Worm (Caenorhabditis elegans) whole organism, L1 larva: ENCODE data around the gene ssq-3.

Experiments used
- C34B4.2 ChIP-seq: sonication (generic microtip); optimal IDR thresholded peaks from 2 replicates; lab custom pipeline; 2017; ENCODE audit warnings: mild to moderate bottlenecking, missing genetic modification characterization, missing compliant biosample characterization
- F16B12.6 ChIP-seq: fragments of 150-350 bp; optimal IDR thresholded peaks from 2 replicates; lab custom pipeline; 2014; ENCODE audit warnings: missing biosample characterization, missing genetic modification characterization
- Y116A8C.19 ChIP-seq: sonication (generic microtip); optimal IDR thresholded peaks from 2 replicates; lab custom pipeline; 2016; ENCODE audit warnings: missing compliant biosample characterization, missing genetic modification characterization, borderline replicate concordance
- aha-1 ChIP-seq: fragments of 150-350 bp; optimal IDR thresholded peaks from 2 replicates; lab custom pipeline; 2014; ENCODE audit warnings: missing biosample characterization, missing genetic modification characterization
- aly-2 ChIP-seq: fragments of 150-350 bp; optimal IDR thresholded peaks from 2 replicates; lab custom pipeline; 2014; ENCODE audit warnings: missing biosample characterization, missing genetic modification characterization
- blmp-1 ChIP-seq: fragments of 150-350 bp; optimal IDR thresholded peaks from 2 replicates; lab custom pipeline; 2014; ENCODE audit warnings: missing biosample characterization, missing genetic modification characterization
- ceh-82 ChIP-seq, 3 experiments: fragments of 150-350 bp in 1 of 3; sonication (generic microtip) in 2 of 3; optimal IDR thresholded peaks; 2 replicates each; lab custom pipeline; 2014 to 2017; ENCODE audit warnings: missing biosample characterization in 3 of 3, missing genetic modification characterization in 3 of 3
- ceh-90 ChIP-seq: sonication (generic microtip); optimal IDR thresholded peaks from 2 replicates; lab custom pipeline; 2016; ENCODE audit warnings: missing genetic modification characterization, missing compliant biosample characterization
- ces-1 ChIP-seq: fragments of 150-350 bp; optimal IDR thresholded peaks from 2 replicates; lab custom pipeline; 2014; ENCODE audit warnings: missing biosample characterization, missing genetic modification reagents, missing genetic modification characterization
- dpl-1 ChIP-seq, 3 experiments: fragments of 150-350 bp in 2 of 3; sonication (generic microtip) in 1 of 3; optimal IDR thresholded peaks; 2 replicates each; lab custom pipeline; 2014 to 2017; ENCODE audit warnings: missing biosample characterization in 3 of 3, missing genetic modification characterization in 3 of 3, missing genetic modification reagents in 3 of 3
- efl-3 ChIP-seq: fragments of 200-800 bp; sonication (Bioruptor generic); optimal IDR thresholded peaks from 2 replicates; lab custom pipeline; 2018; ENCODE audit warnings: mild to moderate bottlenecking, missing genetic modification characterization, missing compliant biosample characterization
- egl-13 ChIP-seq: sonication (generic microtip); optimal IDR thresholded peaks from 2 replicates; lab custom pipeline; 2016; ENCODE audit warnings: missing genotype, missing genetic modification reagents, missing genetic modification characterization, missing compliant biosample characterization
- egl-27 ChIP-seq, 2 experiments: fragments of 150-350 bp in 1 of 2; sonication (generic microtip); optimal IDR thresholded peaks; 3 replicates each; lab custom pipeline; 2017 to 2018; ENCODE audit warnings: missing biosample characterization in 2 of 2, missing genetic modification characterization in 2 of 2, missing genetic modification reagents in 2 of 2
- elt-3 ChIP-seq, 6 experiments: fragments of 150-350 bp in 1 of 6; sonication (generic microtip); optimal IDR thresholded peaks; 2 replicates each; lab custom pipeline; 2017 to 2018; ENCODE audit warnings: missing biosample characterization in 6 of 6, missing genetic modification characterization in 6 of 6, inconsistent platforms in 1 of 6
- fkh-10 ChIP-seq: sonication (generic microtip); optimal IDR thresholded peaks from 2 replicates; lab custom pipeline; 2017; ENCODE audit warnings: missing biosample characterization, missing genetic modification reagents, missing genetic modification characterization
- fos-1 ChIP-seq: fragments of 150-350 bp; optimal IDR thresholded peaks from 2 replicates; lab custom pipeline; 2014; ENCODE audit warnings: missing biosample characterization, missing genetic modification characterization
- hlh-4 ChIP-seq: sonication (generic microtip); optimal IDR thresholded peaks from 2 replicates; lab custom pipeline; 2016; ENCODE audit warnings: mild to moderate bottlenecking, missing genetic modification characterization, missing compliant biosample characterization
- jun-1 ChIP-seq: fragments of 150-350 bp; optimal IDR thresholded peaks from 2 replicates; lab custom pipeline; 2014; ENCODE audit warnings: missing biosample characterization, missing genetic modification reagents, missing genetic modification characterization
- lin-13 ChIP-seq: fragments of 150-350 bp; optimal IDR thresholded peaks from 2 replicates; lab custom pipeline; 2014; ENCODE audit warnings: missing biosample characterization, missing genetic modification reagents, missing genetic modification characterization
- lin-15B ChIP-seq: fragments of 150-350 bp; sonication (generic microtip); optimal IDR thresholded peaks from 3 replicates; lab custom pipeline; 2014; ENCODE audit warnings: missing biosample characterization, missing genetic modification characterization
- lin-35 ChIP-seq, 2 experiments: fragments of 150-350 bp; optimal IDR thresholded peaks; 2 replicates each; lab custom pipeline; 2014; ENCODE audit warnings: missing biosample characterization in 2 of 2, missing genetic modification characterization in 2 of 2, missing genetic modification reagents in 2 of 2
- lin-39 ChIP-seq: fragments of 150-350 bp; optimal IDR thresholded peaks from 2 replicates; lab custom pipeline; 2014; ENCODE audit warnings: missing biosample characterization, missing genetic modification reagents, missing genetic modification characterization
- lir-3 ChIP-seq: sonication (generic microtip); optimal IDR thresholded peaks from 2 replicates; lab custom pipeline; 2016; ENCODE audit warnings: mild to moderate bottlenecking, missing genetic modification characterization, moderate library complexity, missing compliant biosample characterization; ENCODE audit not compliant: poor library complexity
- mab-9 ChIP-seq: fragments of 200-800 bp; sonication (Bioruptor generic); IDR thresholded peaks from 2 replicates; pipeline ENCODE4 v1.3.6; 2022; ENCODE audit warnings: missing genetic modification reagents, missing genetic modification characterization, missing compliant biosample characterization
- mef-2 ChIP-seq: fragments of 150-350 bp; optimal IDR thresholded peaks from 2 replicates; lab custom pipeline; 2014; ENCODE audit warnings: missing biosample characterization, missing genetic modification characterization
- mep-1 ChIP-seq: fragments of 150-350 bp; optimal IDR thresholded peaks from 2 replicates; lab custom pipeline; 2014; ENCODE audit warnings: missing biosample characterization, missing genetic modification characterization
- nhr-19 ChIP-seq: fragments of 200-800 bp; sonication (Bioruptor generic); conservative IDR thresholded peaks from 2 replicates; pipeline ENCODE4 v1.3.6; 2022; ENCODE audit warnings: missing genetic modification characterization, missing compliant biosample characterization
- nhr-71 ChIP-seq: sonication (generic microtip); optimal IDR thresholded peaks from 2 replicates; lab custom pipeline; 2016; ENCODE audit warnings: mild to moderate bottlenecking, missing genetic modification characterization, moderate library complexity, missing compliant biosample characterization
- nhr-76 ChIP-seq: sonication (generic microtip); optimal IDR thresholded peaks from 2 replicates; lab custom pipeline; 2017; ENCODE audit warnings: missing biosample characterization, missing genetic modification characterization
- nhr-77 ChIP-seq: fragments of 150-350 bp; optimal IDR thresholded peaks from 2 replicates; lab custom pipeline; 2014; ENCODE audit warnings: missing biosample characterization, missing genetic modification characterization
- nhr-90 ChIP-seq: sonication (generic microtip); optimal IDR thresholded peaks from 2 replicates; lab custom pipeline; 2016; ENCODE audit warnings: mild to moderate bottlenecking, missing genetic modification characterization, missing compliant biosample characterization; ENCODE audit not compliant: poor library complexity
- pax-3 ChIP-seq: fragments of 200-800 bp; sonication (Bioruptor generic); optimal IDR thresholded peaks from 2 replicates; lab custom pipeline; 2018; ENCODE audit warnings: mild to moderate bottlenecking, missing genetic modification characterization, moderate library complexity, missing compliant biosample characterization
- pqm-1 ChIP-seq: sonication (generic microtip); optimal IDR thresholded peaks from 3 replicates; lab custom pipeline; 2017; ENCODE audit warnings: missing biosample characterization, missing genetic modification characterization
- rnt-1 ChIP-seq: sonication (generic microtip); optimal IDR thresholded peaks from 2 replicates; lab custom pipeline; 2016; ENCODE audit warnings: mild to moderate bottlenecking, missing genetic modification characterization, moderate library complexity, missing compliant biosample characterization
- skn-1 ChIP-seq: fragments of 150-350 bp; optimal IDR thresholded peaks from 2 replicates; lab custom pipeline; 2014; ENCODE audit warnings: missing biosample characterization, missing genetic modification characterization
- snu-23 ChIP-seq: sonication (generic microtip); optimal IDR thresholded peaks from 2 replicates; lab custom pipeline; 2016; ENCODE audit warnings: missing genetic modification characterization, missing compliant biosample characterization
- sptf-1 ChIP-seq: fragments of 150-350 bp; optimal IDR thresholded peaks from 2 replicates; lab custom pipeline; 2014; ENCODE audit warnings: missing biosample characterization, missing genetic modification characterization
- unc-30 ChIP-seq: sonication (generic microtip); optimal IDR thresholded peaks from 2 replicates; lab custom pipeline; 2017; ENCODE audit warnings: missing biosample characterization, missing genetic modification characterization
- unc-62 ChIP-seq: fragments of 150-350 bp; optimal IDR thresholded peaks from 2 replicates; lab custom pipeline; 2014; ENCODE audit warnings: missing biosample characterization, missing genetic modification reagents, missing genetic modification characterization
- unc-86 ChIP-seq: sonication (generic microtip); optimal IDR thresholded peaks from 2 replicates; lab custom pipeline; 2016; ENCODE audit warnings: missing genetic modification characterization, missing compliant biosample characterization
- unc-98 ChIP-seq: fragments of 200-800 bp; sonication (Bioruptor generic); IDR thresholded peaks from 2 replicates; pipeline ENCODE4 v1.3.6; 2022; ENCODE audit warnings: missing genetic modification characterization, missing compliant biosample characterization
- zag-1 ChIP-seq: fragments of 150-350 bp; optimal IDR thresholded peaks from 2 replicates; lab custom pipeline; 2014; ENCODE audit warnings: missing biosample characterization, missing genetic modification characterization
- zip-4 ChIP-seq: fragments of 200-800 bp; sonication (Bioruptor generic); optimal IDR thresholded peaks from 2 replicates; lab custom pipeline; 2018; ENCODE audit warnings: mild to moderate bottlenecking, missing genetic modification characterization, moderate library complexity, missing compliant biosample characterization

ssq-3 gene

DNA sequence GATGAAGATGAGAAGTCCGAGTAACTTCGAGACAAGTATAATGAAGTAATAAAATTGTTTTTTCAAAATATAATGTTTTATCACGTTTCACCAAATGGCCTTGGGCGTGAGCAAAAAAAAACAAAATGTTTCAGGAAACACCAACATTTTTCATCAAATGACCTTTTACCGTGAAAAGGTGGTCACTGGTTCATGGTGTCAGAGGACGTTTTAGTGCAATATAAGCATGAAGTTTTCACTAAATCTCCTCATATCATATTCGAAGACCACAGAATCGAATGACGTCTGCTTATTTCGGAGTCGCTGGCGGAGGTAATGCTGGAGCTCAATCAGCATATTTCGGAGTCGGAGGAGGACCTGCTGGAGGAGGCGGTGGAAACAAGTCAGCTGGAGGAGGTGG is at the start of gene ssq-3, which contains the start of gene ZC477.7:
TSS of gene ssq-3 (plus strand) at position 251 of the 400 bp plus-strand sequence.
TSS of gene ZC477.7 (minus strand) at position 101 of the 400 bp plus-strand sequence.
- TF ChIP-seq blmp-1 (tag; lab: Kevin White, UChicago) = no peak
- TF ChIP-seq nhr-90 (tag; lab: Kevin White, UChicago) = no peak
- no peak for TF ChIP-seq ceh-90 (tag; lab: Kevin White, UChicago)
- TF ChIP-seq nhr-71 = no peak
- no peak for TF ChIP-seq lin-35 (GFP tag; optimal IDR thresholded peaks at IDR 0.05; lab: Kevin White, UChicago)
- no peak for TF ChIP-seq unc-86 (tag; lab: Kevin White, UChicago)
- no peak for TF ChIP-seq Y116A8C.19 (tag; lab: Kevin White, UChicago)
- no peak for TF ChIP-seq elt-3 (tag; optimal IDR thresholded peaks at IDR 0.05; lab: Kevin White, UChicago)
- TF ChIP-seq lin-15B (tag; lab: Kevin White, UChicago) = no peak

DNA sequence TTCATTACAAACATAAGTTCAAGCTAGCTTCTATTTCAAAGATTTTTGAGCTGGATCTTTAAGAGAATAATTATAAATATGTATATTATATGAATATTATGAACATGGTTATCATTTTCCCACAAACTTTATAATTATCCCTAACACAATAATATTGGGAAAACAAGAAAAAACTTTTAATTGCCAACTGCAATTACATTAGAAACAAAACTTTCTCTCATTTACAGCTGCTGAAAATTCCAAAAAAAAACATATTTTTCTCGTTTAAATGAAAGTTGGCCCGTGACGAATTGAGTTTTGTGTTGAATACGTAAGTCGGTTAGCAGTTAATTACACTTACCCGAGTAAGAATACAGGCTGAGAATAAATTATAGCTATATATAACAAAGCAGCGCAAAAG is 48.7 kb upstream of the ssq-3 start:
- TF ChIP-seq aha-1 (tag; lab: Kevin White, UChicago) = no peak
- TF ChIP-seq dpl-1 (GFP tag; optimal IDR thresholded peaks at IDR 0.05; lab: Kevin White, UChicago) = no peak
- TF ChIP-seq sptf-1 = no peak
- TF ChIP-seq zag-1 = no peak
- no peak for TF ChIP-seq mab-9 (GFP tag; lab: Robert Waterston, UW)
- TF ChIP-seq aly-2 (tag; lab: Kevin White, UChicago) = no peak
- no peak for TF ChIP-seq lin-13 (GFP tag; lab: Kevin White, UChicago)
- no peak for TF ChIP-seq unc-62
- no peak for TF ChIP-seq nhr-71
- no peak for TF ChIP-seq Y116A8C.19 (tag; lab: Kevin White, UChicago)
- no peak for TF ChIP-seq rnt-1
- no peak for TF ChIP-seq blmp-1 (tag; lab: Kevin White, UChicago)
- TF ChIP-seq mef-2 = no peak
- no peak for TF ChIP-seq hlh-4 (tag; lab: Kevin White, UChicago)

DNA sequence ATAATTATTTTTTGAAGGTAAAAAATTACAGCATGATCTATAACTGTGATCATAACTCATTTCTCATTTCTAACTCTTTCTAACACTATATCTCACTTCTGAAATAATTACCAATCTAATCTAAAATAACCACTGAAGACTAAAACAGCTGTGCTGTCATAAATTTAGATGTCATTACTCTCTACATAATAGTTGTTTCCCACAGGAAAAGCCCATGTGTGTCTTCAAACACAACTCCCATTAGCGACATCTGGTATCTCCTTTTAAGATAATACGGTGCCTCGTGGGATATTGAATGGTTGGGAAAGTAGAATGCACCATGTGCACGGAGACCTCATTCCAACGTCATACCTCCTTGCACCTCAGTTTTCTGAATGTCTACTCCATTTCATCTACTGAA is 46.4 kb upstream of the ssq-3 start, which contains the start of gene Y43B11AL.1:
TSS of gene Y43B11AL.1 (plus strand) at position 301 of the 400 bp plus-strand sequence.
- TF ChIP-seq ces-1 (GFP tag; lab: Kevin White, UChicago) = no peak
- no peak for TF ChIP-seq ceh-82 (tag; optimal IDR thresholded peaks at IDR 0.05; lab: Kevin White, UChicago)
- TF ChIP-seq jun-1 (tag; lab: Kevin White, UChicago) = no peak
- no peak for TF ChIP-seq pax-3 (tag; lab: Kevin White, UChicago)
- no peak for TF ChIP-seq unc-98 (GFP tag; lab: Robert Waterston, UW)
- no peak for TF ChIP-seq Y116A8C.19 (tag; lab: Kevin White, UChicago)
- no peak for TF ChIP-seq C34B4.2
- TF ChIP-seq aha-1 (tag; lab: Kevin White, UChicago) = no peak
- no peak for TF ChIP-seq sptf-1
- no peak for TF ChIP-seq nhr-19 (GFP tag; lab: Robert Waterston, UW)
- TF ChIP-seq mep-1 (tag; lab: Kevin White, UChicago) = no peak
- no peak for TF ChIP-seq unc-30 (tag; lab: Kevin White, UChicago)

DNA sequence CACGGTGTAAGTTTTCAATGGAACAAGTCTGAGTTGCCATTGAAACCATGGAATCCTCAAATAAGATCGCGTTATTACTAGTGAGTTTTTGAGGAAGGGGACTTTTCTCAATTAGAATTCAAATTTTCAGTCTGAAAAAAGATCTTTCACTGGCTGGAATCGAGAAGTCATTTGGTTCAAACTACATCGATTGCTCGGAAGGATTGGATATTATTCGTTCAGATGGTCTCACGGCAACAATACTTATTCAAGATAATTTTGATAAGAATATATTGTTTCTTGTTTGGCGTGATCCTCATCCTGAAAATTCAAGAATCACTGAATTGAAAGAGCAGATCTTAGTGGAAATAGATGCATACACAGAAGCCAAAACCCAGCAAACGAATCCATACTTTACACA is 44.0 kb upstream of the ssq-3 start:
- no peak for TF ChIP-seq Y116A8C.19 (tag; lab: Kevin White, UChicago)
- TF ChIP-seq fkh-10 (GFP tag; lab: Kevin White, UChicago) = no peak
- no peak for TF ChIP-seq zip-4 (GFP tag; lab: Kevin White, UChicago)
- TF ChIP-seq lin-39 (tag; lab: Kevin White, UChicago) = no peak
- TF ChIP-seq nhr-76 = no peak
- TF ChIP-seq egl-13 (tag; lab: Kevin White, UChicago) = no peak
- TF ChIP-seq fos-1 (tag; lab: Kevin White, UChicago) = no peak
- TF ChIP-seq hlh-4 (tag; lab: Kevin White, UChicago) = no peak
- no peak for TF ChIP-seq efl-3 (GFP tag; lab: Kevin White, UChicago)
- no peak for TF ChIP-seq pqm-1 (tag; lab: Kevin White, UChicago)
- no peak for TF ChIP-seq snu-23
- no peak for TF ChIP-seq lir-3
- TF ChIP-seq nhr-77 = no peak
- no peak for TF ChIP-seq jun-1 (tag; lab: Kevin White, UChicago)
- no peak for TF ChIP-seq skn-1 (tag; lab: Kevin White, UChicago)
- no peak for TF ChIP-seq egl-27 (tag; optimal IDR thresholded peaks at IDR 0.05; lab: Kevin White, UChicago)
- no peak for TF ChIP-seq F16B12.6 (tag; lab: Kevin White, UChicago)
- TF ChIP-seq, all 84 proteins: peak for 0
